Worm (Caenorhabditis elegans) whole organism, L3 larva: Measurements from ENCODE around the gene nuo-1.
A peak's percentile ranks its signal among the peaks of the same experiment; 100 is the strongest.

Source experiments
- R02D3.7 ChIP-seq: fragments of 150-350 bp; optimal IDR thresholded peaks from 2 replicates; lab custom pipeline; 2014; ENCODE audit warnings: missing biosample characterization, missing genetic modification characterization
- ama-1 ChIP-seq: fragments of 150-350 bp; optimal IDR thresholded peaks from 2 replicates; lab custom pipeline; 2018
- ceh-16 ChIP-seq: sonication (generic microtip); optimal IDR thresholded peaks from 2 replicates; lab custom pipeline; 2017; ENCODE audit warnings: missing biosample characterization, missing genetic modification characterization
- ceh-28 ChIP-seq: fragments of 150-350 bp; optimal IDR thresholded peaks from 2 replicates; lab custom pipeline; 2014; ENCODE audit warnings: missing biosample characterization, missing genetic modification reagents, missing genetic modification characterization
- ceh-82 ChIP-seq: fragments of 150-350 bp; optimal IDR thresholded peaks from 2 replicates; lab custom pipeline; 2014; ENCODE audit warnings: missing biosample characterization, missing genetic modification characterization
- ceh-9 ChIP-seq: sonication (generic microtip); optimal IDR thresholded peaks from 2 replicates; lab custom pipeline; 2018; ENCODE audit warnings: missing biosample characterization, missing genetic modification characterization
- egl-5 ChIP-seq: fragments of 150-350 bp; optimal IDR thresholded peaks from 2 replicates; lab custom pipeline; 2017; ENCODE audit warnings: missing biosample characterization, missing genetic modification reagents, missing genetic modification characterization, inconsistent platforms
- eor-1 ChIP-seq, 2 experiments: fragments of 150-350 bp; optimal IDR thresholded peaks; 2 replicates each; lab custom pipeline; 2014 to 2018; ENCODE audit warnings: missing biosample characterization in 2 of 2, missing genetic modification characterization in 2 of 2
- fkh-10 ChIP-seq: sonication (generic microtip); optimal IDR thresholded peaks from 2 replicates; lab custom pipeline; 2017; ENCODE audit warnings: missing biosample characterization, missing genetic modification reagents, missing genetic modification characterization
- fkh-2 ChIP-seq: fragments of 150-350 bp; optimal IDR thresholded peaks from 2 replicates; lab custom pipeline; 2014; ENCODE audit warnings: missing biosample characterization, missing genetic modification reagents, missing genetic modification characterization
- hmg-11 ChIP-seq: sonication (generic microtip); optimal IDR thresholded peaks from 2 replicates; lab custom pipeline; 2016; ENCODE audit warnings: missing genetic modification characterization, missing compliant biosample characterization
- jun-1 ChIP-seq: fragments of 150-350 bp; optimal IDR thresholded peaks from 2 replicates; lab custom pipeline; 2014; ENCODE audit warnings: missing biosample characterization, missing genetic modification reagents, missing genetic modification characterization
- lin-15B ChIP-seq: fragments of 150-350 bp; optimal IDR thresholded peaks from 2 replicates; lab custom pipeline; 2014; ENCODE audit warnings: missing biosample characterization, missing genetic modification characterization
- lsy-12 ChIP-seq: sonication (generic microtip); optimal IDR thresholded peaks from 2 replicates; lab custom pipeline; 2016; ENCODE audit warnings: mild to moderate bottlenecking, missing genetic modification characterization, missing compliant biosample characterization
- mdl-1 ChIP-seq: fragments of 150-350 bp; optimal IDR thresholded peaks from 2 replicates; lab custom pipeline; 2014; ENCODE audit warnings: missing biosample characterization, missing genetic modification characterization
- nfya-1 ChIP-seq: sonication (generic microtip); optimal IDR thresholded peaks from 2 replicates; lab custom pipeline; 2017; ENCODE audit warnings: missing genetic modification characterization, mild to moderate bottlenecking, missing compliant biosample characterization, antibody characterized with exemption, moderate library complexity; ENCODE audit not compliant: insufficient read depth
- nhr-11 ChIP-seq: fragments of 150-350 bp; optimal IDR thresholded peaks from 2 replicates; lab custom pipeline; 2014; ENCODE audit warnings: missing biosample characterization, missing genetic modification characterization
- nhr-12 ChIP-seq: fragments of 150-350 bp; optimal IDR thresholded peaks from 2 replicates; lab custom pipeline; 2014; ENCODE audit warnings: missing biosample characterization, missing genetic modification characterization
- nhr-23 ChIP-seq: fragments of 150-350 bp; optimal IDR thresholded peaks from 2 replicates; lab custom pipeline; 2014; ENCODE audit warnings: missing biosample characterization, missing genetic modification reagents, missing genetic modification characterization
- nhr-237 ChIP-seq: fragments of 150-350 bp; optimal IDR thresholded peaks from 2 replicates; lab custom pipeline; 2014; ENCODE audit warnings: missing biosample characterization, missing genetic modification characterization
- nhr-25 ChIP-seq: sonication (generic microtip); optimal IDR thresholded peaks from 2 replicates; lab custom pipeline; 2017; ENCODE audit warnings: missing biosample characterization, missing genetic modification characterization
- nhr-28 ChIP-seq: fragments of 150-350 bp; optimal IDR thresholded peaks from 2 replicates; lab custom pipeline; 2014; ENCODE audit warnings: missing biosample characterization, missing genetic modification characterization
- nhr-43 ChIP-seq: sonication (generic microtip); optimal IDR thresholded peaks from 2 replicates; lab custom pipeline; 2016; ENCODE audit warnings: mild to moderate bottlenecking, missing genetic modification characterization, missing compliant biosample characterization; ENCODE audit not compliant: poor library complexity, severe bottlenecking
- nhr-67 ChIP-seq: fragments of 150-350 bp; optimal IDR thresholded peaks from 2 replicates; lab custom pipeline; 2014; ENCODE audit warnings: missing biosample characterization, missing genetic modification characterization
- pha-4 ChIP-seq: fragments of 150-350 bp; optimal IDR thresholded peaks from 2 replicates; lab custom pipeline; 2014; ENCODE audit warnings: missing biosample characterization, missing genetic modification reagents, missing genetic modification characterization
- pqm-1 ChIP-seq: fragments of 150-350 bp; optimal IDR thresholded peaks from 2 replicates; lab custom pipeline; 2017; ENCODE audit warnings: missing biosample characterization, missing genetic modification characterization, inconsistent platforms
- skn-1 ChIP-seq: fragments of 150-350 bp; optimal IDR thresholded peaks from 2 replicates; lab custom pipeline; 2014; ENCODE audit warnings: missing biosample characterization, missing genetic modification characterization
- snpc-4 ChIP-seq: fragments of 150-350 bp; optimal IDR thresholded peaks from 2 replicates; lab custom pipeline; 2014; ENCODE audit warnings: missing biosample characterization, missing genetic modification characterization
- tbx-2 ChIP-seq: sonication (generic microtip); optimal IDR thresholded peaks from 2 replicates; lab custom pipeline; 2016; ENCODE audit warnings: mild to moderate bottlenecking, missing genetic modification characterization, missing compliant biosample characterization
- unc-39 ChIP-seq: sonication (generic microtip); optimal IDR thresholded peaks from 4 replicates; lab custom pipeline; 2017; ENCODE audit warnings: missing biosample characterization, missing genetic modification characterization
- unc-62 ChIP-seq: fragments of 150-350 bp; sonication (generic microtip); optimal IDR thresholded peaks from 4 replicates; lab custom pipeline; 2014; ENCODE audit warnings: missing biosample characterization, missing genetic modification reagents, missing genetic modification characterization
- zag-1 ChIP-seq: fragments of 150-350 bp; optimal IDR thresholded peaks from 2 replicates; lab custom pipeline; 2014; ENCODE audit warnings: missing biosample characterization, missing genetic modification characterization
- ztf-11 ChIP-seq: fragments of 150-350 bp; optimal IDR thresholded peaks from 2 replicates; lab custom pipeline; 2014; ENCODE audit warnings: missing biosample characterization, missing genetic modification characterization
- ztf-4 ChIP-seq: fragments of 150-350 bp; optimal IDR thresholded peaks from 2 replicates; lab custom pipeline; 2014; ENCODE audit warnings: missing biosample characterization, missing genetic modification characterization

The nuo-1 gene

ce11 chrII:11088137-11088536 lies 9.5 kb upstream of the nuo-1 start:
- no peak for TF ChIP-seq zag-1 (tag; lab: Kevin White, UChicago)
- TF ChIP-seq pqm-1 (tag; lab: Kevin White, UChicago), result no peak
- no peak for TF ChIP-seq nhr-12 (tag; lab: Kevin White, UChicago)
- no peak for TF ChIP-seq jun-1 (tag; lab: Kevin White, UChicago)
- TF ChIP-seq nhr-237 (tag; lab: Kevin White, UChicago), result no peak
- TF ChIP-seq egl-5 (tag; lab: Kevin White, UChicago), result no peak
- no peak for TF ChIP-seq pha-4
- no peak for TF ChIP-seq hmg-11 (tag; lab: Kevin White, UChicago)
- TF ChIP-seq fkh-2, result no peak
- no peak for TF ChIP-seq R02D3.7 (tag; lab: Kevin White, UChicago)
- TF ChIP-seq ama-1, result no peak
- TF ChIP-seq ceh-9 (tag; lab: Kevin White, UChicago), result no peak
- TF ChIP-seq unc-62 (GFP tag; lab: Kevin White, UChicago), result no peak
- no peak for TF ChIP-seq skn-1 (tag; lab: Kevin White, UChicago)
- TF ChIP-seq nhr-28, result no peak
- TF ChIP-seq unc-39 (tag; lab: Kevin White, UChicago), result no peak
- no peak for TF ChIP-seq eor-1 (tag; optimal IDR thresholded peaks at IDR 0.05; lab: Kevin White, UChicago)

- TF ChIP-seq tbx-2 (tag; lab: Kevin White, UChicago) (no peak), ceh-28 (tag; lab: Kevin White, UChicago) (no peak)
- TF ChIP-seq, all 47 proteins: peak for 0
Measured at ce11 chrII:11089356-11089755, 8.3 kb upstream of the nuo-1 start, which contains the start of gene unc-53. Gene unc-53, minus strand, starts transcription at chrII:11089456.

DNA sequence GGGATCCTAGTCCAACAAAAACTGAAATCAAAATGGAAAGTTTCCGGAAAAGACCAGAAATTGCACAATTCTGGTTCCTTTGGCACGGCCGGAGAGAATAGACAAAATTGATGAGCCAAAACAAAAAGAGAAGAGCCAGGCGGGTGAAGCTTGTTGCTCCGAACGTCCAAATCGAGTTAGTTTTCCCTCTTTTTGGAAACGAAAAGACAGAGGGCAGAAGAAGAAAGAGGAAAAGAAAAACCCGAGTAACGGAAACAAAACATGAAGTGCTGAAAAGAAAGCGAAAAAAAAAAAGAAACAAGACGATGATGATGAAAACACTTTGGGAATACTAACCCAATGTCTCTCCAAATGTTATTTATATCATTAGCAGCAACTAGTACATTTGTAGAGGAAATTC lies 6.1 kb upstream of the nuo-1 start:
- TF ChIP-seq zag-1 (tag; lab: Kevin White, UChicago) (no peak), unc-39 (tag; lab: Kevin White, UChicago) (no peak), nfya-1 (peak; percentile 16), fkh-10 (GFP tag; lab: Kevin White, UChicago) (peak; percentile 22)

ce11 chrII:11092413-11092812 lies 5.2 kb upstream of the nuo-1 start, which contains the start of gene rpl-42:
Gene rpl-42, plus strand, starts transcription at chrII:11092713.
- TF ChIP-seq unc-39 (tag; lab: Kevin White, UChicago) (no peak), fkh-10 (GFP tag; lab: Kevin White, UChicago) (no peak), ztf-11 (tag; lab: Kevin White, UChicago) (no peak), ztf-4 (tag; lab: Kevin White, UChicago) (no peak), nhr-237 (tag; lab: Kevin White, UChicago) (no peak), nhr-25 (tag; lab: Kevin White, UChicago) (no peak), nhr-67 (tag; lab: Kevin White, UChicago) (no peak), mdl-1 (tag; lab: Kevin White, UChicago) (no peak), ceh-82 (tag; lab: Kevin White, UChicago) (no peak), nhr-23 (tag; lab: Kevin White, UChicago) (no peak), pha-4 (no peak), snpc-4 (no peak)

ce11 chrII:11094431-11094830 lies 3.2 kb upstream of the nuo-1 start:
- TF ChIP-seq pqm-1 (tag; lab: Kevin White, UChicago) (no peak), nhr-43 (tag; lab: Kevin White, UChicago) (no peak), nhr-28 (no peak), ceh-16 (tag; lab: Kevin White, UChicago) (no peak), nhr-12 (tag; lab: Kevin White, UChicago) (no peak), pha-4 (no peak), lsy-12 (no peak), skn-1 (tag; lab: Kevin White, UChicago) (no peak), ztf-4 (tag; lab: Kevin White, UChicago) (no peak), ceh-28 (tag; lab: Kevin White, UChicago) (no peak), ceh-82 (tag; lab: Kevin White, UChicago) (no peak), ztf-11 (tag; lab: Kevin White, UChicago) (no peak), lin-15B (no peak), nhr-11 (tag; lab: Kevin White, UChicago) (no peak), nhr-25 (tag; lab: Kevin White, UChicago) (no peak), egl-5 (tag; lab: Kevin White, UChicago) (no peak)
- TF ChIP-seq, all 47 proteins: peak for 0
